Fruit fly (Drosophila melanogaster): Measurements from ENCODE around the gene CG6216.

The CG6216 gene

dm6 chr3L:11155380-11155779, 4.8 kb upstream of the CG6216 start (continued):
- TF ChIP-seq jim (GFP tag; optimal IDR thresholded peaks at IDR 0.05) (no peak), dsf (GFP tag; optimal IDR thresholded peaks at IDR 0.05; ENCODE audit: borderline replicate concordance) (no peak), ey (GFP tag; optimal IDR thresholded peaks at IDR 0.05) (peak; percentile 7), usp (GFP tag; optimal IDR thresholded peaks at IDR 0.05) (no peak), OdsH (GFP tag; optimal IDR thresholded peaks at IDR 0.05) (peak; percentile 4), pan (optimal IDR thresholded peaks at IDR 0.05) (no peak), Hr78 (GFP tag; optimal IDR thresholded peaks at IDR 0.05) (no peak), h (GFP tag; optimal IDR thresholded peaks at IDR 0.05) (peak; percentile 47), CG32264 (GFP tag; optimal IDR thresholded peaks at IDR 0.05) (no peak), brk (GFP tag; optimal IDR thresholded peaks at IDR 0.05) (no peak), Sp1 (GFP tag; optimal IDR thresholded peaks at IDR 0.05) (peak; percentile 15)

- TF ChIP-seq CG9705 (GFP tag; optimal IDR thresholded peaks at IDR 0.05) (no peak), sv (GFP tag; optimal IDR thresholded peaks at IDR 0.05) (no peak), br (GFP tag; optimal IDR thresholded peaks at IDR 0.05) (no peak), Hr78 (GFP tag; optimal IDR thresholded peaks at IDR 0.05) (no peak), ey (GFP tag; optimal IDR thresholded peaks at IDR 0.05) (no peak), sage (GFP tag; optimal IDR thresholded peaks at IDR 0.05) (no peak), woc (GFP tag; optimal IDR thresholded peaks at IDR 0.05) (no peak), dmrt93B (GFP tag; optimal IDR thresholded peaks at IDR 0.05) (no peak), HLH106 (tag; optimal IDR thresholded peaks at IDR 0.05) (no peak), lola (GFP tag; optimal IDR thresholded peaks at IDR 0.05) (no peak), tai (GFP tag; optimal IDR thresholded peaks at IDR 0.05) (no peak), Dif (GFP tag; optimal IDR thresholded peaks at IDR 0.05; ENCODE audit: partially characterized antibody) (no peak), OdsH (GFP tag; optimal IDR thresholded peaks at IDR 0.05) (no peak), CG32264 (GFP tag; optimal IDR thresholded peaks at IDR 0.05) (no peak), h (GFP tag; optimal IDR thresholded peaks at IDR 0.05) (no peak), jim (GFP tag; optimal IDR thresholded peaks at IDR 0.05) (no peak), Sp1 (GFP tag; optimal IDR thresholded peaks at IDR 0.05) (no peak)
Observed at dm6 chr3L:11148478-11149251, 1.9 kb downstream of the CG6216 start.

- TF ChIP-seq Rel (GFP tag; optimal IDR thresholded peaks at IDR 0.05) (no peak), Rel (tag; optimal IDR thresholded peaks at IDR 0.05) (no peak), lola (GFP tag; optimal IDR thresholded peaks at IDR 0.05) (no peak), Sp1 (GFP tag; optimal IDR thresholded peaks at IDR 0.05) (no peak), Vsx2 (GFP tag; optimal IDR thresholded peaks at IDR 0.05; ENCODE audit: partially characterized antibody) (no peak), Hr78 (GFP tag; optimal IDR thresholded peaks at IDR 0.05) (no peak), CG9705 (GFP tag; optimal IDR thresholded peaks at IDR 0.05) (no peak)
Observed at dm6 chr3L:11147675-11148074, 2.9 kb downstream of the CG6216 start.

- no peak for TF ChIP-seq jim (GFP tag; optimal IDR thresholded peaks at IDR 0.05)
- no peak for TF ChIP-seq dl (GFP tag; optimal IDR thresholded peaks at IDR 0.05; ENCODE audit: insufficient read depth in 1 of 2, partially characterized antibody in 2 of 2)
- no peak for TF ChIP-seq N (GFP tag; optimal IDR thresholded peaks at IDR 0.05)
- TF ChIP-seq CG9705 (GFP tag; optimal IDR thresholded peaks at IDR 0.05) = no peak
- TF ChIP-seq CrebA (GFP tag; optimal IDR thresholded peaks at IDR 0.05; ENCODE audit: borderline replicate concordance) = no peak
- no peak for TF ChIP-seq woc (GFP tag; optimal IDR thresholded peaks at IDR 0.05)
- no peak for TF ChIP-seq rgr (GFP tag; optimal IDR thresholded peaks at IDR 0.05)
- no peak for TF ChIP-seq lola (GFP tag; optimal IDR thresholded peaks at IDR 0.05)
- TF ChIP-seq fru (GFP tag; optimal IDR thresholded peaks at IDR 0.05) = no peak
- no peak for TF ChIP-seq dsf (GFP tag; optimal IDR thresholded peaks at IDR 0.05; ENCODE audit: borderline replicate concordance)
- no peak for TF ChIP-seq Abd-B (GFP tag; optimal IDR thresholded peaks at IDR 0.05)
- TF ChIP-seq ey (GFP tag; optimal IDR thresholded peaks at IDR 0.05) = no peak
- TF ChIP-seq Vsx2 (GFP tag; optimal IDR thresholded peaks at IDR 0.05; ENCODE audit: partially characterized antibody) = no peak
- TF ChIP-seq Sp1 (GFP tag; optimal IDR thresholded peaks at IDR 0.05) = no peak
- TF ChIP-seq Jra (GFP tag; optimal IDR thresholded peaks at IDR 0.05) = no peak
- no peak for TF ChIP-seq sage (GFP tag; optimal IDR thresholded peaks at IDR 0.05)
- TF ChIP-seq Hr78 (GFP tag; optimal IDR thresholded peaks at IDR 0.05) = no peak
- no peak for TF ChIP-seq CG32264 (GFP tag; optimal IDR thresholded peaks at IDR 0.05)
- TF ChIP-seq Dif (GFP tag; optimal IDR thresholded peaks at IDR 0.05; ENCODE audit: partially characterized antibody) = no peak
- TF ChIP-seq Hr83 (GFP tag; optimal IDR thresholded peaks at IDR 0.05; ENCODE audit: poor library complexity, severe bottlenecking) = no peak
Observed at dm6 chr3L:11145065-11145464, 5.5 kb downstream of the CG6216 start.

Data from whole organism, wandering third instar larva.